Worm (Caenorhabditis elegans): ENCODE data around the gene mec-1.

Gene mec-1

ce11 chrV:6998303-6998884 lies 42.1 kb downstream of the mec-1 start, which contains the start of gene nhr-42 (continued):
- TF ChIP-seq fkh-10 (GFP tag; optimal IDR thresholded peaks at IDR 0.05) (no peak), aha-1 (tag) (peak; percentile 73), gei-8 (GFP tag; optimal IDR thresholded peaks at IDR 0.05) (no peak), nhr-25 (tag; optimal IDR thresholded peaks at IDR 0.05; ENCODE audit: borderline replicate concordance, insufficient read depth) (no peak), zfp-3 (GFP tag; conservative IDR thresholded peaks at IDR 0.05) (no peak), zfp-2 (tag; optimal IDR thresholded peaks at IDR 0.05) (no peak), mxl-3 (GFP tag; optimal IDR thresholded peaks at IDR 0.05) (peak; percentile 38), snpc-4 (tag; optimal IDR thresholded peaks at IDR 0.05) (no peak), dmd-6 (GFP tag; IDR thresholded peaks at IDR 0.05) (peak; percentile 54), ceh-32 (tag; optimal IDR thresholded peaks at IDR 0.05; ENCODE audit: poor library complexity) (no peak), daf-19 (GFP tag; conservative IDR thresholded peaks at IDR 0.05) (no peak), fos-1 (tag; optimal IDR thresholded peaks at IDR 0.05) (no peak), cey-2 (tag; optimal IDR thresholded peaks at IDR 0.05; ENCODE audit: borderline replicate concordance, insufficient read depth) (no peak), daf-12 (tag; optimal IDR thresholded peaks at IDR 0.05) (no peak), nhr-48 (tag; optimal IDR thresholded peaks at IDR 0.05) (no peak), dpl-1 (GFP tag; optimal IDR thresholded peaks at IDR 0.05) (no peak), nhr-28 (tag; optimal IDR thresholded peaks at IDR 0.05) (peak; percentile 79), ceh-20 (GFP tag; IDR thresholded peaks at IDR 0.05) (no peak), dve-1 (tag; optimal IDR thresholded peaks at IDR 0.05; ENCODE audit: insufficient read depth) (peak; percentile 19), hmg-1.1 (GFP tag; IDR thresholded peaks at IDR 0.05) (no peak), php-3 (GFP tag; IDR thresholded peaks at IDR 0.05) (no peak), T20F7.1 (GFP tag; optimal IDR thresholded peaks at IDR 0.05) (no peak), F49E8.2 (tag; optimal IDR thresholded peaks at IDR 0.05; ENCODE audit: borderline replicate concordance) (no peak), tra-1 (GFP tag; IDR thresholded peaks at IDR 0.05) (no peak), spr-1 (tag; optimal IDR thresholded peaks at IDR 0.05) (no peak), mdt-29 (GFP tag; IDR thresholded peaks at IDR 0.05) (no peak), pqm-1 (tag; optimal IDR thresholded peaks at IDR 0.05) (peak; percentile 22), lim-7 (GFP tag; IDR thresholded peaks at IDR 0.05) (no peak), mdl-1 (tag; optimal IDR thresholded peaks at IDR 0.05) (peak in 1 of 2 experiments; percentile 83), mep-1 (tag; optimal IDR thresholded peaks at IDR 0.05) (peak; percentile 20), unc-39 (tag; optimal IDR thresholded peaks at IDR 0.05) (no peak), lsy-2 (tag; optimal IDR thresholded peaks at IDR 0.05) (peak in 1 of 2 experiments; percentile 20), attf-4 (tag; optimal IDR thresholded peaks at IDR 0.05) (no peak), lin-13 (GFP tag; optimal IDR thresholded peaks at IDR 0.05) (no peak), madf-9 (GFP tag; conservative IDR thresholded peaks at IDR 0.05) (no peak), hif-1 (tag; optimal IDR thresholded peaks at IDR 0.05) (peak in 1 of 2 experiments; percentile 57), egl-27 (tag; optimal IDR thresholded peaks at IDR 0.05) (no peak), arid-1 (GFP tag; conservative IDR thresholded peaks at IDR 0.05) (no peak), F10B5.3 (tag; optimal IDR thresholded peaks at IDR 0.05) (no peak), ZK546.5 (tag; optimal IDR thresholded peaks at IDR 0.05) (no peak), spr-3 (GFP tag; optimal IDR thresholded peaks at IDR 0.05) (no peak), ZK337.2 (GFP tag; IDR thresholded peaks at IDR 0.05) (no peak), lin-29 (GFP tag; IDR thresholded peaks at IDR 0.05) (no peak), F37D6.2 (tag; optimal IDR thresholded peaks at IDR 0.05) (no peak), rbr-2 (tag; optimal IDR thresholded peaks at IDR 0.05) (no peak), nhr-41 (GFP tag; IDR thresholded peaks at IDR 0.05) (no peak), egl-43 (GFP tag; IDR thresholded peaks at IDR 0.05) (no peak), nhr-11 (tag; optimal IDR thresholded peaks at IDR 0.05) (no peak), nhr-77 (tag; optimal IDR thresholded peaks at IDR 0.05) (no peak), vab-7 (GFP tag; IDR thresholded peaks at IDR 0.05) (no peak), hlh-11 (tag; optimal IDR thresholded peaks at IDR 0.05) (peak; percentile 52)

Measured in whole organism, L4 larva.